Worm (Caenorhabditis elegans): ENCODE data around the gene col-73.

ce11 chrII:4914214-4914613, 41.3 kb upstream of the col-73 start, which contains the start of gene R05F9.11:
- TF ChIP-seq tbx-37 (GFP tag; conservative IDR thresholded peaks at IDR 0.05): no peak
- TF ChIP-seq F13C5.2 (tag; optimal IDR thresholded peaks at IDR 0.05): no peak
- no peak for TF ChIP-seq ets-7 (tag; optimal IDR thresholded peaks at IDR 0.05)
- TF ChIP-seq ama-1 (optimal IDR thresholded peaks at IDR 0.05): no peak
- no peak for TF ChIP-seq B0310.2 (tag; optimal IDR thresholded peaks at IDR 0.05)
- no peak for TF ChIP-seq hmg-4 (GFP tag; optimal IDR thresholded peaks at IDR 0.05)
- no peak for TF ChIP-seq hmbx-1 (tag; optimal IDR thresholded peaks at IDR 0.05)
